Fruit fly (Drosophila melanogaster): Measurements from ENCODE around the gene CG14864.

The CG14864 gene

dm6 chr3R:15287763-15288162 is 19.4 kb upstream of the CG14864 start:
- TF ChIP-seq CG8478 (optimal IDR thresholded peaks at IDR 0.05), result no peak
- TF ChIP-seq CTCF (optimal IDR thresholded peaks at IDR 0.05), result peak; percentile 51 to 64

dm6 chr3R:15286693-15287041 is 18.3 kb upstream of the CG14864 start:
- TF ChIP-seq CTCF (optimal IDR thresholded peaks at IDR 0.05) (no peak), CG8478 (optimal IDR thresholded peaks at IDR 0.05) (no peak)

dm6 chr3R:15286024-15286692 is 17.8 kb upstream of the CG14864 start:
- no peak for TF ChIP-seq CG8478 (optimal IDR thresholded peaks at IDR 0.05)
- TF ChIP-seq CTCF (optimal IDR thresholded peaks at IDR 0.05), result peak in 1 of 2 experiments; percentile 32

- TF ChIP-seq CG8478 (optimal IDR thresholded peaks at IDR 0.05), result no peak
- TF ChIP-seq CTCF (optimal IDR thresholded peaks at IDR 0.05), result no peak
These were observed 14.9 kb upstream of the CG14864 start for dm6 chr3R:15282982-15283809.

- TF ChIP-seq CG8478 (optimal IDR thresholded peaks at IDR 0.05) (no peak), CTCF (optimal IDR thresholded peaks at IDR 0.05) (no peak)
These were observed 14.0 kb upstream of the CG14864 start for dm6 chr3R:15282326-15282725.

- TF ChIP-seq CTCF (optimal IDR thresholded peaks at IDR 0.05), result no peak
These were observed 13.1 kb upstream of the CG14864 start for dm6 chr3R:15281335-15281963.

- TF ChIP-seq CTCF (optimal IDR thresholded peaks at IDR 0.05) (no peak), CG8478 (optimal IDR thresholded peaks at IDR 0.05) (no peak)
These were observed 12.4 kb upstream of the CG14864 start for dm6 chr3R:15280619-15281334.

- TF ChIP-seq CTCF (optimal IDR thresholded peaks at IDR 0.05), result no peak
- TF ChIP-seq CG8478 (optimal IDR thresholded peaks at IDR 0.05), result no peak
These were observed 9.9 kb upstream of the CG14864 start, which contains the start of the genes MRG15 and Tm1 for dm6 chr3R:15277926-15278869. Gene MRG15, minus strand, starts transcription at chr3R:15278109. Gene Tm1, plus strand, starts transcription at chr3R:15278220.

dm6 chr3R:15275158-15275623 is 6.9 kb upstream of the CG14864 start, which contains the start of the genes Cp190 and CG4338:
Gene Cp190, minus strand, starts transcription at chr3R:15275241.
Gene CG4338, plus strand, starts transcription at chr3R:15275522.
- TF ChIP-seq CTCF (optimal IDR thresholded peaks at IDR 0.05) (no peak), CG8478 (optimal IDR thresholded peaks at IDR 0.05) (no peak)

- no peak for TF ChIP-seq CG8478 (optimal IDR thresholded peaks at IDR 0.05)
These were observed 518 bp upstream of the CG14864 start for dm6 chr3R:15268856-15269255.

- TF ChIP-seq CTCF (optimal IDR thresholded peaks at IDR 0.05) (peak in 1 of 2 experiments; percentile 45), CG8478 (optimal IDR thresholded peaks at IDR 0.05) (no peak)
These were observed 2.8 kb downstream of the CG14864 start, which contains the start of gene ATPsynO for dm6 chr3R:15265406-15266040. Gene ATPsynO, plus strand, starts transcription at chr3R:15265591.

dm6 chr3R:15263946-15264345 is 4.4 kb downstream of the CG14864 start:
- TF ChIP-seq CTCF (optimal IDR thresholded peaks at IDR 0.05) (no peak), CG8478 (optimal IDR thresholded peaks at IDR 0.05) (no peak)
